Worm (Caenorhabditis elegans) whole organism, L2 larva: ENCODE results near the gene srh-2.

ENCODE experiments used
- C34F6.9 ChIP-seq: fragments of 150-350 bp; optimal IDR thresholded peaks from 2 replicates; lab custom pipeline; 2014; ENCODE audit warnings: missing biosample characterization, missing genetic modification characterization
- lin-11 ChIP-seq: fragments of 150-350 bp; sonication (generic microtip); optimal IDR thresholded peaks from 2 replicates; lab custom pipeline; 2014; ENCODE audit warnings: missing biosample characterization, missing genetic modification characterization, inconsistent platforms, mixed read lengths
- nhr-23 ChIP-seq: fragments of 150-350 bp; optimal IDR thresholded peaks from 2 replicates; lab custom pipeline; 2014; ENCODE audit warnings: missing biosample characterization, missing genetic modification reagents, missing genetic modification characterization
- snpc-4 ChIP-seq: fragments of 150-350 bp; optimal IDR thresholded peaks from 2 replicates; lab custom pipeline; 2014; ENCODE audit warnings: missing biosample characterization, missing genetic modification characterization

DNA sequence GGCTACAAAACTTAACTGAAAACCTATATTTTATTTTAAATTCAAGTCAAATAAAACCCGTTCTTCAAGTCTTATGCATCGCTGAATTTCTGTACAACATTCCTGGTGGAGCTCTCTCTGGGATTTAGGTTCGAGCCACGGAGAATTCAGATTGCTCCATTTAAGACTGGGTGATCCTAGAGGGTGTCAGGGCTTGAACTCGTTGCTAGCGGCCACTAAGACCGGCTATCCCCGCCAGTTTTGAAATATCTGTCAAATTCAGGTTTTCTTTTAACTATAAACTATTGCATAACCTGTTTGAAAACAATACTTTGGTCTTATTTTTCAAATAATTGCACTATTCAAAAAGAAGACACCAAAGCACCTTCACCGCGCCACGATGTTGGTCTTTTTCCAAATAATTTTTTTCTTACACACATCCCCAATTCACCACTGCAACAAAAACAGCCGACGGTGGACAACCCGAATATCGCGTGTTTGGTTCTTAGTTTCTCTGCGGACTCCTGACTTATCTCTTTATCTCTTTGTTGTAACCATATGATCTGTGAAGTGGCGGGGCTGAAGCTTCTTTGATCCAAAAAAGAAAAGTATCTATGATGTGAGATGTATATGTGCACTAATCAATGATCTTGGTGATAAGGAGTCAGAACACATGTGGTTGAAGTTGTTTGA, 857 bp downstream of the srh-2 start:
- TF ChIP-seq C34F6.9 (tag; lab: Kevin White, UChicago) (peak; percentile 10), lin-11 (tag; lab: Kevin White, UChicago) (no peak), snpc-4 (tag; lab: Kevin White, UChicago) (no peak), nhr-23 (tag; lab: Kevin White, UChicago) (no peak)
